Worm (Caenorhabditis elegans): Measurements from ENCODE around the gene ubc-15.

DNA sequence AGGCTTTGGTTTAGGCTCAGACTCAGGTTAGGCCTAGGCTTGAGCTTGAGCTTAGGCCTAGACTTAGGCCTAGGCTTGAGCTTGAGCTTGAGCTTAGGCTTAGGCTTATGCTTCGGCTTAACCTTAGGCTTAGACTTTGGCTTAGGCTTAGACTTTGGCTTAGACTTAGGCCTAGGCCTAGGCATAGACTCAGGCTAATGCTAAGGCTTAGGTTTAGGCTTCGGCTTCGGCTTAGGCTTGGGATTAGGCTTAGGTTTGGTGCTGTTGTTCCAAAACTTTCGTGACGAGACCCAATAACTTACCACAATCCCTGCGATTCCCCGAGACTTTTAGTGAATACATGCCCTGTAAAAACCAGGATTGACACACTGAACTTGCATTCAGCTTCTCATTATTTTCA lies 26.3 kb upstream of the ubc-15 start:
- TF ChIP-seq hlh-30 (tag; optimal IDR thresholded peaks at IDR 0.05; ENCODE audit: insufficient read depth): no peak
- no peak for TF ChIP-seq zag-1 (tag; optimal IDR thresholded peaks at IDR 0.05)
- TF ChIP-seq lin-39 (tag; optimal IDR thresholded peaks at IDR 0.05): no peak
- TF ChIP-seq dmd-8 (GFP tag; IDR thresholded peaks at IDR 0.05): no peak
- TF ChIP-seq duxl-1 (tag; optimal IDR thresholded peaks at IDR 0.05; ENCODE audit: poor library complexity): no peak
- no peak for TF ChIP-seq mes-2 (tag; optimal IDR thresholded peaks at IDR 0.05; ENCODE audit: poor library complexity, severe bottlenecking)
- no peak for TF ChIP-seq ceh-32 (tag; optimal IDR thresholded peaks at IDR 0.05; ENCODE audit: poor library complexity)
- no peak for TF ChIP-seq unc-62 (GFP tag; optimal IDR thresholded peaks at IDR 0.05 in 1 of 2)
- no peak for TF ChIP-seq unc-62 (tag; optimal IDR thresholded peaks at IDR 0.05)
- no peak for TF ChIP-seq fos-1 (tag; optimal IDR thresholded peaks at IDR 0.05)
- TF ChIP-seq egl-27 (tag; optimal IDR thresholded peaks at IDR 0.05): no peak
- TF ChIP-seq nhr-11 (tag; optimal IDR thresholded peaks at IDR 0.05): no peak
- no peak for TF ChIP-seq snpc-4 (tag; optimal IDR thresholded peaks at IDR 0.05)
- TF ChIP-seq ceh-62 (tag; optimal IDR thresholded peaks at IDR 0.05): no peak
- peak; percentile 34 for TF ChIP-seq aha-1 (tag)
